Worm (Caenorhabditis elegans): ENCODE data around the gene C55C3.3.
A peak's percentile ranks its signal among the peaks of the same experiment; 100 is the strongest.

C55C3.3 gene

DNA sequence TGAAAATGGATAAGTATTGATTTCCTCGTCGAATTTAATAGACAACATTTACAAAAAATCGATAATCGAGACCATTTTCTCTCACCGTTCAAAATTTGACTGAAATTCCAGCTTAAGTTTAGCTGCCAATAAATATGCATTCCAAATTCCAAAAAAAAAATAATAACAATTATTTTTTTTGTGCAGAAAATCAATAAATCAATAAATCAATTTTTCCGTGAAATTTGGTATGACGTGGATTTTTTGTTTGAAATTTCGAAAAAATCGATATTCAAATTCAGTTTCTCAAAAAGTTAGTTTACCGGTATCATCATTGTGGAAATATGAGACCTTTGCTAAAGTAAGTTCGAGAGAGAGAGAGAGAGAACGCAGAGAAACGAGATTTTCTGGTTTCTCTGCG lies at the start of gene C55C3.3:
Gene C55C3.3, plus strand, starts transcription at position 274 of the 400 bp plus-strand sequence.
- no peak for TF ChIP-seq nhr-12 (tag; optimal IDR thresholded peaks at IDR 0.05)
- TF ChIP-seq R02D3.7 (tag; optimal IDR thresholded peaks at IDR 0.05), result no peak
- TF ChIP-seq ztf-4 (tag; optimal IDR thresholded peaks at IDR 0.05), result no peak
- TF ChIP-seq mab-5 (tag; optimal IDR thresholded peaks at IDR 0.05), result no peak
- no peak for TF ChIP-seq nhr-237 (tag; optimal IDR thresholded peaks at IDR 0.05)
- TF ChIP-seq lin-39 (tag; optimal IDR thresholded peaks at IDR 0.05), result no peak
- no peak for TF ChIP-seq nhr-6 (tag; optimal IDR thresholded peaks at IDR 0.05)
- no peak for TF ChIP-seq nhr-77 (tag; optimal IDR thresholded peaks at IDR 0.05)
- TF ChIP-seq ama-1 (optimal IDR thresholded peaks at IDR 0.05), result no peak
- no peak for TF ChIP-seq unc-39 (tag; optimal IDR thresholded peaks at IDR 0.05)
- no peak for TF ChIP-seq lin-13 (GFP tag; optimal IDR thresholded peaks at IDR 0.05)
- TF ChIP-seq peb-1 (tag; optimal IDR thresholded peaks at IDR 0.05), result no peak
- TF ChIP-seq nhr-129 (tag; optimal IDR thresholded peaks at IDR 0.05), result no peak
- TF ChIP-seq zag-1 (tag; optimal IDR thresholded peaks at IDR 0.05), result no peak
- no peak for TF ChIP-seq nhr-25 (tag; optimal IDR thresholded peaks at IDR 0.05)
- TF ChIP-seq gmeb-1 (tag; optimal IDR thresholded peaks at IDR 0.05), result no peak
- TF ChIP-seq ztf-11 (tag; optimal IDR thresholded peaks at IDR 0.05), result no peak

DNA sequence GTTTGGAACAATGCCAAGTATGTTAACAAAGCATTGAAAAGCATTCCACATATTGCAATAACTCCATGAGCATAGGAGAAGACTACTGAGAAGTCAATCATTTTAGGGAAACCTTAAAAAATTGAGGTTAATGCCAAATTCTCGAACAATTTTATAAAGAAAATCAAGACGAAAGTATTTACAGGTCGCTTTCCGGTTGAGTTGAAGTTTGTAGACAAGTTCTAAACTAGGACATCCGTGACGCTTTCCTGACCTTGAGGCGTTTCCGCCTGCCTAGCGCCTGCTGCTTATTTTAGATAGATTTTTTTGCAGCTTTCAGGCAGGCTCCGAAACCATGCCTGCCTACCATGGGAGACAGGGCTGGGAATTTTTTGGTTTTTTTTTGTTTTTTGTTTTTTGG lies 49.5 kb upstream of the C55C3.3 start, which contains the start of gene srd-13:
Gene srd-13, minus strand, starts transcription at position 101 of the 400 bp plus-strand sequence.
- TF ChIP-seq C34F6.9 (tag; optimal IDR thresholded peaks at IDR 0.05) (no peak), blmp-1 (tag; optimal IDR thresholded peaks at IDR 0.05; ENCODE audit: insufficient read depth) (no peak), nhr-21 (tag; optimal IDR thresholded peaks at IDR 0.05) (no peak), nhr-6 (tag; optimal IDR thresholded peaks at IDR 0.05) (no peak), ceh-16 (tag; optimal IDR thresholded peaks at IDR 0.05) (no peak), mbf-1 (tag; optimal IDR thresholded peaks at IDR 0.05) (no peak), crh-2 (tag; optimal IDR thresholded peaks at IDR 0.05) (no peak), nhr-23 (tag; optimal IDR thresholded peaks at IDR 0.05) (no peak), elt-3 (tag; optimal IDR thresholded peaks at IDR 0.05) (no peak), R02D3.7 (tag; optimal IDR thresholded peaks at IDR 0.05) (no peak), nhr-237 (tag; optimal IDR thresholded peaks at IDR 0.05) (no peak), nhr-25 (tag; optimal IDR thresholded peaks at IDR 0.05) (no peak), nhr-11 (tag; optimal IDR thresholded peaks at IDR 0.05) (no peak), lin-13 (GFP tag; optimal IDR thresholded peaks at IDR 0.05) (no peak), skn-1 (tag; optimal IDR thresholded peaks at IDR 0.05) (no peak)

DNA sequence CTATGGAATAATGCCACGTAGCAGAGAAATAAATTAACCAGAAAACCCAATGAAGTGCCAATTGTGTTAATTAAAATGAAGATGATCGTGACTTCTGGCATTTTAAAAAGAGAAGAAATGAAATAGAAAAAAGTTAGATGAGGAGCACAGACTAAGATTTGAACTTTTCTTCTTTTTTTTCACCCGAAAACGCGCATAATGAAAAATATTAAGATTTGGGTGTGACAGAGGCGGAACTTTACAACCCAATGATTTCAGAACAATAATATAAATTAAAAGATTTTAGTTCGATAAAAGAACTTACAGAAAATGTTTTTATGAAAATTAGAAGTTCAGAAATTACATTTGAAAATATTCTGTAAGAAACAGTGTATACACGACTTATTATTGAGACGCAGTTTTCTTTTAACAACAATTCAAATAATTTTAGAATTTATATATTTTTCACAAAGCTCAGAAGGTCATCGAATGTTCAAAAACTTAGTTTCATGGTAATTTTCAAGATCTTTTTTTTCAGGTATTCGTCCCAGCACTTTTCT lies 39.5 kb upstream of the C55C3.3 start, which contains the start of the genes srd-8 and B0547.2:
Gene srd-8, minus strand, starts transcription at position 101 of the 539 bp plus-strand sequence.
Gene B0547.2, plus strand, starts transcription at position 489 of the 539 bp plus-strand sequence.
- TF ChIP-seq F13H6.1 (tag; optimal IDR thresholded peaks at IDR 0.05) (no peak), skn-1 (tag; optimal IDR thresholded peaks at IDR 0.05) (no peak), sem-4 (tag; optimal IDR thresholded peaks at IDR 0.05) (no peak), R02D3.7 (tag; optimal IDR thresholded peaks at IDR 0.05) (no peak), mbf-1 (tag; optimal IDR thresholded peaks at IDR 0.05) (no peak), elt-1 (tag; optimal IDR thresholded peaks at IDR 0.05) (no peak), egl-27 (tag; optimal IDR thresholded peaks at IDR 0.05) (no peak), nhr-129 (tag; optimal IDR thresholded peaks at IDR 0.05) (no peak), lin-11 (tag; optimal IDR thresholded peaks at IDR 0.05) (no peak), nhr-12 (tag; optimal IDR thresholded peaks at IDR 0.05) (no peak), ztf-4 (tag; optimal IDR thresholded peaks at IDR 0.05) (no peak), ama-1 (optimal IDR thresholded peaks at IDR 0.05) (no peak), snpc-4 (tag; optimal IDR thresholded peaks at IDR 0.05) (no peak), ceh-82 (tag; optimal IDR thresholded peaks at IDR 0.05) (no peak), nhr-21 (tag; optimal IDR thresholded peaks at IDR 0.05) (no peak), nhr-25 (tag; optimal IDR thresholded peaks at IDR 0.05) (no peak), mab-5 (tag; optimal IDR thresholded peaks at IDR 0.05) (no peak)

DNA sequence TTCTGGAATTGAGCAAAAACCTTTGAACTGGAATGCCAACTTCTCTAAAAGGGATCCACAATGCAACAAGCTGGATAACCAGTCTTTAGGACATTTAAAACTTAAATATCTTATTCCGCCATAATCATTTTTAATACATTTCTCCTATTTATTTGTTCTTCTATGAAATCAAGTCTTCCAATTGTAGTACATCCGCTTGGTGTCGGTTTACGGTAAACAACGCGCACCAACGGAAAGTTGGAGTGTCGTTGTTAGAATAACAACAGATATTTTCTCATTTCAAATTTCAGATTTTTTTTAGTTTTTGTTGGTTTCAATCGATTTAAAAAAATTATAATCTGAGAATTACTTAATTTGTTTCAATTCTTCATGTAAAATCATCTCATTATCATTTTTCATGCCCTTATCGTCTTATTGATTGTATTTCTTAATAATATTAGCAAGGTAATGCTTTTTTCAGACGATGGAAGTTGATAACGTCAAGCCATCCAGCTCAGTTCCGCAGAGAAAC lies 36.0 kb upstream of the C55C3.3 start, which contains the start of gene csn-5:
Gene csn-5, plus strand, starts transcription at position 461 of the 511 bp plus-strand sequence.
- TF ChIP-seq C34F6.9 (tag; optimal IDR thresholded peaks at IDR 0.05), result peak; percentile 23
- TF ChIP-seq unc-39 (tag; optimal IDR thresholded peaks at IDR 0.05), result no peak
- TF ChIP-seq R02D3.7 (tag; optimal IDR thresholded peaks at IDR 0.05), result peak; percentile 77
- no peak for TF ChIP-seq lsy-2 (tag; optimal IDR thresholded peaks at IDR 0.05)
- TF ChIP-seq ztf-1 (GFP tag; conservative IDR thresholded peaks at IDR 0.05), result no peak
- no peak for TF ChIP-seq crh-2 (tag; optimal IDR thresholded peaks at IDR 0.05)
- TF ChIP-seq nhr-10 (tag; optimal IDR thresholded peaks at IDR 0.05), result no peak
